Fruit fly (Drosophila melanogaster): ENCODE results near the gene Ggt-1.
A peak's percentile ranks its signal among the peaks of the same experiment; 100 is the strongest.

Ggt-1 gene

DNA sequence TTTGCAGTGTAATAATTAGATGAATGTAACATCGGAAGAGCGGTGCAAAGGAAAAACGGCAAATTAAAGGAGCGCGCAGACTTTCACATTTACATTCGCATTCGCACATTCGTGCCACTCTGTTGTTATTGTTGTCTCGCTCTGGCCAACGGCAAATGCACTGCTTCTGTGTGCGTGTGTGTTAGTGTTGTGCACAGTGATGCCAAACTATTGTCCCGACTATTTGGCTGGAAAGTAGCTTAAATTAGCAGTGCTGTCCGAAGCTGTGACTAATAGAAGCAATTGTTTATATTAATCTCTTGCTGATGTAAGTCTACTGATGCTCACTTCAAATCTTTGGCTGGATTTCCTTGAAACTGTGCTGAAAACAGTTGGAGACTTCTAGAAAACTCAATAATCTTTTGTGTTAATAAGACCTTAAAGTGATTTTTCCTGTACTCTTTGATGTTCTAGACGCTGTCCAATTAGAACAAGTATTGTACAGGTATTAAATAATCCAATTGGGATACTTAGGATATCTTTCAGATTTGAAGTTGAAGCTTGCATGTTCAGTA, 3.7 kb upstream of the Ggt-1 start (continued):
- TF ChIP-seq CG2678 (tag; optimal IDR thresholded peaks at IDR 0.05) (peak; percentile 33), ab (GFP tag; optimal IDR thresholded peaks at IDR 0.05) (no peak), Rfx (GFP tag; IDR thresholded peaks at IDR 0.05) (peak; percentile 53), CG14441 (GFP tag; IDR thresholded peaks at IDR 0.05) (0 out of 2 replicates have a peak, but pooled peaks have one; percentile 27), Xbp1 (GFP tag; optimal IDR thresholded peaks at IDR 0.05) (peak; percentile 1), dmrt99B (tag; optimal IDR thresholded peaks at IDR 0.05) (peak; percentile 16), sd (tag; optimal IDR thresholded peaks at IDR 0.05) (peak; percentile 28), ken (GFP tag; IDR thresholded peaks at IDR 0.05) (peak; percentile 57; the same call in 1 of the 3 replicates), kni (GFP tag; optimal IDR thresholded peaks at IDR 0.05) (peak; percentile 4), CG8924 (tag; optimal IDR thresholded peaks at IDR 0.05) (peak; percentile 25), abd-A (tag; optimal IDR thresholded peaks at IDR 0.05) (peak; percentile 44), CG4282 (GFP tag; optimal IDR thresholded peaks at IDR 0.05) (peak; percentile 35), Ptx1 (GFP tag; IDR thresholded peaks at IDR 0.05) (peak; percentile 33; the same call in 1 of the 2 replicates), Hmr (GFP tag; optimal IDR thresholded peaks at IDR 0.05) (peak; percentile 15), lmd (GFP tag; IDR thresholded peaks at IDR 0.05) (peak; percentile 23; the same call in 1 of the 2 replicates), H2.0 (GFP tag; IDR thresholded peaks at IDR 0.05) (no peak), amos (GFP tag; IDR thresholded peaks at IDR 0.05; ENCODE audit: partially characterized antibody) (peak; percentile 13; the same call in 1 of the 2 replicates), sens (GFP tag) (peak; percentile 85), ssp (GFP tag; IDR thresholded peaks at IDR 0.05) (no peak), CG10543 (GFP tag; optimal IDR thresholded peaks at IDR 0.05) (peak; percentile 17), usp (GFP tag; optimal IDR thresholded peaks at IDR 0.05) (no peak), CG9932 (GFP tag; IDR thresholded peaks at IDR 0.05) (peak; percentile 53; the same call in 1 of the 2 replicates), CG18262 (tag; optimal IDR thresholded peaks at IDR 0.05) (peak; percentile 35), Dip2 (GFP tag; IDR thresholded peaks at IDR 0.05) (no peak), ftz-f1 (GFP tag; optimal IDR thresholded peaks at IDR 0.05) (no peak), CG11398 (GFP tag; optimal IDR thresholded peaks at IDR 0.05) (no peak), HLH54F (GFP tag; optimal IDR thresholded peaks at IDR 0.05) (peak; percentile 23), tio (GFP tag; optimal IDR thresholded peaks at IDR 0.05) (peak; percentile 3), sug (tag; optimal IDR thresholded peaks at IDR 0.05) (peak; percentile 46), Pdp1 (GFP tag; optimal IDR thresholded peaks at IDR 0.05) (peak; percentile 7 to 34), Side (GFP tag; optimal IDR thresholded peaks at IDR 0.05) (peak; percentile 20), sisA (GFP tag; IDR thresholded peaks at IDR 0.05) (0 out of 2 replicates have a peak, but pooled peaks have one; percentile 4)

DNA sequence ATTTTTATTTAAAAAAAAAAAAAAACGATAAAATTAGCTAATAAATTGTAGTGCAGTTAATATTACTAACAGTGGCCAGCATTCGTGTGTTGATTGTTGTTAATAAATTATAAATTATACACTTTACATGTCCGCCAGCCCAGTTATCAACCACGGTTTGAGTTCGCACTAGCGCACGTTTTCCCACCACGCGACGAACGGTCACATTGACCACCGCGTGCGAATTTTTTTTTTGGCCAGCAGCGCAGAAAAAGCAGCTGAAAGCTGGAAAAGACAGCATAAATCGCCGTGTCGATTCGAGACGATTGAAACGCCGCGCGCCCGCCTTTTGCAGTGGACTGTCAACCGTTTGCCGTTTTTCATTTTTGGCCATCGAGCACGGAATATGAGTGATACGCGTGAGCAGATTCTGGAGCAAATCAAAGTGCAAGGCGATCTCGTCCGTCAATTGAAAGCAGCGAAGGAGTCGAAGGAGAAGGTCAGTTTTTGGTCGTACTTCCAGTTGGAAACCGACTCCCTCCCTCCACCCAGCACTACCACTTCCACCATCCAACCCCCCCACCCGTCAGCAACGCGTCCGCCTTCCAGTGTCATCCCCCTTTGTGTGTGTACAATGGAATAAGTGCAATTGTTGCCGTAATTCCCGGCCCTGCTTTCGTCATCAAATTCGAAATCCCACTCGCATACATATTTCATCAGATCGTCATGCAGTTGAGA, 3.0 kb upstream of the Ggt-1 start, which contains the start of the genes Bx and HisRS:
Gene Bx (plus strand): TSS at position 224 of the 717 bp plus-strand sequence.
Gene HisRS (plus strand): TSS at position 224 of the 717 bp plus-strand sequence.
- no peak for TF ChIP-seq Hsf (GFP tag; optimal IDR thresholded peaks at IDR 0.05)
- peak; percentile 74 for TF ChIP-seq D (optimal IDR thresholded peaks at IDR 0.05)
- no peak for TF ChIP-seq D (GFP tag; optimal IDR thresholded peaks at IDR 0.05)
- TF ChIP-seq CG10543 (GFP tag; optimal IDR thresholded peaks at IDR 0.05), result no peak
- TF ChIP-seq mld (GFP tag; IDR thresholded peaks at IDR 0.05; ENCODE audit: partially characterized antibody), result no peak
- no peak for TF ChIP-seq Lpt (GFP tag; optimal IDR thresholded peaks at IDR 0.05)
- TF ChIP-seq CG30020 (tag; optimal IDR thresholded peaks at IDR 0.05), result no peak
- TF ChIP-seq repo (GFP tag; optimal IDR thresholded peaks at IDR 0.05), result no peak
- TF ChIP-seq CG15479 (GFP tag; optimal IDR thresholded peaks at IDR 0.05), result no peak
- TF ChIP-seq CG18262 (tag; optimal IDR thresholded peaks at IDR 0.05), result no peak
- TF ChIP-seq slbo (GFP tag; IDR thresholded peaks at IDR 0.05), result 0 out of 2 replicates have a peak, but pooled peaks have one; percentile 13
- no peak for TF ChIP-seq Elba2 (GFP tag; optimal IDR thresholded peaks at IDR 0.05)
- TF ChIP-seq ken (GFP tag; IDR thresholded peaks at IDR 0.05), result no peak
- TF ChIP-seq gce (GFP tag; IDR thresholded peaks at IDR 0.05), result no peak
- no peak for TF ChIP-seq wdn (GFP tag; IDR thresholded peaks at IDR 0.05)
- no peak for TF ChIP-seq sd (tag; optimal IDR thresholded peaks at IDR 0.05)
- TF ChIP-seq Hr39 (optimal IDR thresholded peaks at IDR 0.05), result no peak
- TF ChIP-seq sens (GFP tag), result peak; percentile 67
- no peak for TF ChIP-seq CG12219 (GFP tag; optimal IDR thresholded peaks at IDR 0.05)
- no peak for TF ChIP-seq luna (GFP tag; optimal IDR thresholded peaks at IDR 0.05)
- no peak for TF ChIP-seq Hr3 (GFP tag; optimal IDR thresholded peaks at IDR 0.05)
- TF ChIP-seq sug (tag; optimal IDR thresholded peaks at IDR 0.05), result peak; percentile 5
- TF ChIP-seq Lim3 (GFP tag; IDR thresholded peaks at IDR 0.05), result no peak
- no peak for TF ChIP-seq CG10979 (tag; optimal IDR thresholded peaks at IDR 0.05)

All from whole organism, embryonic.